Worm (Caenorhabditis elegans) whole organism, early embryonic: ENCODE results near the gene T01D1.3.

Source experiments
- B0310.2 ChIP-seq: sonication (generic microtip); optimal IDR thresholded peaks from 2 replicates; lab custom pipeline; 2016; ENCODE audit warnings: mild to moderate bottlenecking, missing genetic modification characterization, missing compliant biosample characterization
- F13C5.2 ChIP-seq: sonication (generic microtip); optimal IDR thresholded peaks from 2 replicates; lab custom pipeline; 2017; ENCODE audit warnings: mild to moderate bottlenecking, missing genetic modification characterization, inconsistent platforms, missing compliant biosample characterization
- aly-1 ChIP-seq: sonication (generic microtip); optimal IDR thresholded peaks from 2 replicates; lab custom pipeline; 2016; ENCODE audit warnings: missing genetic modification characterization, missing compliant biosample characterization
- ama-1 ChIP-seq: fragments of 150-350 bp; optimal IDR thresholded peaks from 2 replicates; lab custom pipeline; 2014
- ceh-13 ChIP-seq: fragments of 200-800 bp; sonication (Bioruptor generic); optimal IDR thresholded peaks from 2 replicates; lab custom pipeline; 2018; ENCODE audit warnings: mild to moderate bottlenecking, missing genetic modification characterization, missing compliant biosample characterization
- ceh-36 ChIP-seq: sonication (generic microtip); optimal IDR thresholded peaks from 2 replicates; lab custom pipeline; 2016; ENCODE audit warnings: missing genetic modification characterization, inconsistent platforms, missing compliant biosample characterization
- ets-7 ChIP-seq: sonication (generic microtip); optimal IDR thresholded peaks from 2 replicates; lab custom pipeline; 2016; ENCODE audit warnings: missing genotype, missing genetic modification characterization, missing compliant biosample characterization
- flt-1 ChIP-seq: fragments of 200-800 bp; sonication (Bioruptor generic); IDR thresholded peaks from 2 replicates; pipeline ENCODE4 v1.3.6; 2022; ENCODE audit warnings: missing genetic modification characterization, missing compliant biosample characterization
- hmbx-1 ChIP-seq: sonication (generic microtip); optimal IDR thresholded peaks from 2 replicates; lab custom pipeline; 2016; ENCODE audit warnings: mild to moderate bottlenecking, missing genetic modification characterization, missing compliant biosample characterization
- hmg-4 ChIP-seq: fragments of 200-800 bp; sonication (Bioruptor generic); optimal IDR thresholded peaks from 2 replicates; lab custom pipeline; 2018; ENCODE audit warnings: mild to moderate bottlenecking, missing genetic modification characterization, missing compliant biosample characterization
- hnd-1 ChIP-seq: sonication (generic microtip); optimal IDR thresholded peaks from 2 replicates; lab custom pipeline; 2016; ENCODE audit warnings: missing genetic modification characterization, missing compliant biosample characterization
- pes-1 ChIP-seq: fragments of 200-800 bp; sonication (Bioruptor generic); IDR thresholded peaks from 2 replicates; pipeline ENCODE4 v1.3.6; 2022; ENCODE audit warnings: missing genetic modification reagents, missing genetic modification characterization, missing compliant biosample characterization
- scrt-1 ChIP-seq: fragments of 200-800 bp; sonication (Bioruptor generic); IDR thresholded peaks from 2 replicates; pipeline ENCODE4 v1.3.6; 2022; ENCODE audit warnings: missing genetic modification characterization, missing compliant biosample characterization
- sea-1 ChIP-seq: fragments of 200-800 bp; sonication (Bioruptor generic); conservative IDR thresholded peaks from 2 replicates; pipeline ENCODE4 v1.3.6; 2022; ENCODE audit warnings: missing genetic modification characterization, missing compliant biosample characterization
- tbx-11 ChIP-seq: fragments of 200-800 bp; sonication (Bioruptor generic); IDR thresholded peaks from 2 replicates; pipeline ENCODE4 v1.3.6; 2022; ENCODE audit warnings: missing genetic modification characterization, missing compliant biosample characterization
- tbx-37 ChIP-seq: fragments of 200-800 bp; sonication (Bioruptor generic); conservative IDR thresholded peaks from 2 replicates; pipeline ENCODE4 v1.3.6; 2022; ENCODE audit warnings: missing genetic modification reagents, missing genetic modification characterization, missing compliant biosample characterization
- tra-4 ChIP-seq: sonication (generic microtip); optimal IDR thresholded peaks from 2 replicates; lab custom pipeline; 2017; ENCODE audit warnings: missing genetic modification characterization, missing compliant biosample characterization

Gene T01D1.3

ce11 chrII:208097-208496 is 32.3 kb upstream of the T01D1.3 start:
- TF ChIP-seq tra-4 (tag; lab: Kevin White, UChicago) = no peak
- no peak for TF ChIP-seq ceh-13 (GFP tag; lab: Kevin White, UChicago)
- no peak for TF ChIP-seq flt-1 (GFP tag; lab: Robert Waterston, UW)
- no peak for TF ChIP-seq ama-1
- no peak for TF ChIP-seq sea-1 (GFP tag; lab: Robert Waterston, UW)
- no peak for TF ChIP-seq ets-7
- no peak for TF ChIP-seq hmg-4 (GFP tag; lab: Kevin White, UChicago)
- TF ChIP-seq tbx-11 = no peak
- no peak for TF ChIP-seq scrt-1
- TF ChIP-seq ceh-36 (tag; lab: Kevin White, UChicago) = no peak
- TF ChIP-seq tbx-37 (GFP tag; lab: Robert Waterston, UW) = no peak
- TF ChIP-seq hmbx-1 (tag; lab: Kevin White, UChicago) = no peak
- no peak for TF ChIP-seq F13C5.2 (tag; lab: Kevin White, UChicago)
- no peak for TF ChIP-seq B0310.2 (tag; lab: Kevin White, UChicago)
- no peak for TF ChIP-seq pes-1 (GFP tag; lab: Robert Waterston, UW)
- no peak for TF ChIP-seq aly-1 (tag; lab: Kevin White, UChicago)
- TF ChIP-seq hnd-1 = no peak

DNA sequence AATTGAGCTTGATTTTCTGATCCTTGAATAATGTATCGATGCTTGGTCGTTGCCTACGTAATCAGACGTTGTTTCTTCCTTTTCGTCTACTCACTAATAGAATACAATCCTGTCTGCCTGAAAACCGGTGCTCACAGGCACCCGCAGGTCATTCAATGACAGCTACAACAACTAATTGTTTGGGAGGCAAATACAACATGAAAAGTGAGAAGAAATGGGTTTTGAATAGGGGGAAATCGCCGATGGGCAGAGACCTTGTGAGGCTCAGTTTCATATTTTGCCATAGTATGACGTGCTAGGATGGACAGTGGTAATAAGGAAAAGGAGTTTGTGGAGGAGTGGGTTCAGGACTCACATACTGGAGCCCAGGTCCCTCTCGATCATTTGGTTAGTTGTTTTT is 20.9 kb upstream of the T01D1.3 start, which contains the start of gene chs-2:
Gene chs-2, plus strand, starts transcription at position 301 of the 400 bp plus-strand sequence.
- no peak for TF ChIP-seq ceh-36 (tag; lab: Kevin White, UChicago)
- TF ChIP-seq hnd-1 = no peak
- no peak for TF ChIP-seq aly-1 (tag; lab: Kevin White, UChicago)
- TF ChIP-seq ama-1 = no peak
- no peak for TF ChIP-seq sea-1 (GFP tag; lab: Robert Waterston, UW)
- TF ChIP-seq B0310.2 (tag; lab: Kevin White, UChicago) = no peak
- TF ChIP-seq tbx-37 (GFP tag; lab: Robert Waterston, UW) = no peak

DNA sequence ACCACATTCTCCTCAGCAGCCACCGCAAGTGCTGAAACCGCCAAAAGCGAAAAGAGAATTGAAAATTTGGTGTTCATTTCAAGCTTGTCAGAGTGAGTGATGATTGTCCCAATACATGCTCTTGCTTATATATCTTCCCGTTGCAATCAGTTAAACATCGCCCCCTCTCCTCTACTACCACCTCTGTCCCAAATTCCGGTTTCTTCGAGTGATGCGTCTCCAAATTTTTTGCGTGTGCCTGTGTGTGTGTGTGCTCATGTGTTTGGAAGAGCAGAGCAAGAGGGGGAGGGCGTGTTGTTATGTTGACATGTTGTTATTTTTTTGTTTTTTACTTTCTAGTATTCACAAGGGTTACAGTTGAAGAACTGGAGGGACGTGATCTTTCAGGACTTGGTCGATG is 18.7 kb upstream of the T01D1.3 start, which contains the start of gene abu-11:
Gene abu-11, minus strand, starts transcription at position 101 of the 400 bp plus-strand sequence.
- no peak for TF ChIP-seq tbx-37 (GFP tag; lab: Robert Waterston, UW)
- TF ChIP-seq ceh-13 (GFP tag; lab: Kevin White, UChicago) = no peak
- TF ChIP-seq sea-1 (GFP tag; lab: Robert Waterston, UW) = no peak
- TF ChIP-seq pes-1 (GFP tag; lab: Robert Waterston, UW) = no peak
- no peak for TF ChIP-seq ama-1
- no peak for TF ChIP-seq aly-1 (tag; lab: Kevin White, UChicago)
- TF ChIP-seq scrt-1 = no peak
- no peak for TF ChIP-seq hnd-1
- TF ChIP-seq hmg-4 (GFP tag; lab: Kevin White, UChicago) = no peak
- TF ChIP-seq ets-7 = no peak
- TF ChIP-seq hmbx-1 (tag; lab: Kevin White, UChicago) = no peak
- no peak for TF ChIP-seq ceh-36 (tag; lab: Kevin White, UChicago)

DNA sequence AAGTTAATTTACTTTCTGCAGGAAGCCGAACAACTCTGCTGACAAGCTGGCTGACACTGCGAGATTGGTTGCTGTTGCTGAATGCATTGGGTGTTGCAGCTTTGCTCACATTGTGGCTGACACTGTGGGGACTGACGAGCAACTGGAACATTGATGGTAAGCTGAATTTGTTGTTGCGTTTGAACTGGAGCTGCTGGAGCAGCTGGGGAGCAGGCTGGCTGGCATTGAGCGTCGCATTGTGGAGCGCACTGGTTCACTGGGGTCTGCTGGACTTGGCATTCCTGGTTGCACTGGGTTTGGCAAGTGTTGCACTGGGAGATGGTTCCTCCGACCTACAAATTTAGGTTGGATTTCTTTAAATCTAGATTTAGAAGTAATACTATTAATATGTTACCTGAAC is 16.8 kb upstream of the T01D1.3 start:
- no peak for TF ChIP-seq F13C5.2 (tag; lab: Kevin White, UChicago)
- no peak for TF ChIP-seq hmg-4 (GFP tag; lab: Kevin White, UChicago)
- TF ChIP-seq ets-7 = no peak
- no peak for TF ChIP-seq ceh-36 (tag; lab: Kevin White, UChicago)
- TF ChIP-seq ama-1 = no peak
- no peak for TF ChIP-seq scrt-1
- no peak for TF ChIP-seq tra-4 (tag; lab: Kevin White, UChicago)
- TF ChIP-seq hmbx-1 (tag; lab: Kevin White, UChicago) = no peak
- no peak for TF ChIP-seq flt-1 (GFP tag; lab: Robert Waterston, UW)

ce11 chrII:188967-189366 is 13.2 kb upstream of the T01D1.3 start, which contains the start of gene T01D1.5:
Gene T01D1.5, minus strand, starts transcription at chrII:189067.
- TF ChIP-seq sea-1 (GFP tag; lab: Robert Waterston, UW) (no peak), hnd-1 (no peak), ceh-13 (GFP tag; lab: Kevin White, UChicago) (no peak), hmbx-1 (tag; lab: Kevin White, UChicago) (no peak), ama-1 (no peak), scrt-1 (no peak), tbx-11 (no peak), aly-1 (tag; lab: Kevin White, UChicago) (no peak), tbx-37 (GFP tag; lab: Robert Waterston, UW) (no peak), tra-4 (tag; lab: Kevin White, UChicago) (no peak), ceh-36 (tag; lab: Kevin White, UChicago) (no peak), F13C5.2 (tag; lab: Kevin White, UChicago) (no peak), pes-1 (GFP tag; lab: Robert Waterston, UW) (no peak), ets-7 (no peak), flt-1 (GFP tag; lab: Robert Waterston, UW) (no peak)

- no peak for TF ChIP-seq flt-1 (GFP tag; lab: Robert Waterston, UW)
- no peak for TF ChIP-seq ceh-13 (GFP tag; lab: Kevin White, UChicago)
- no peak for TF ChIP-seq tbx-11
- TF ChIP-seq tbx-37 (GFP tag; lab: Robert Waterston, UW) = no peak
- no peak for TF ChIP-seq aly-1 (tag; lab: Kevin White, UChicago)
- TF ChIP-seq sea-1 (GFP tag; lab: Robert Waterston, UW) = no peak
- no peak for TF ChIP-seq scrt-1
- TF ChIP-seq tra-4 (tag; lab: Kevin White, UChicago) = no peak
Measured at ce11 chrII:186504-186903, 10.7 kb upstream of the T01D1.3 start, which contains the start of gene T01D1.8. Gene T01D1.8, plus strand, starts transcription at chrII:186739.

ce11 chrII:178993-179392 is 3.2 kb upstream of the T01D1.3 start, which contains the start of gene T01D1.4:
Gene T01D1.4, minus strand, starts transcription at chrII:179093.
- no peak for TF ChIP-seq F13C5.2 (tag; lab: Kevin White, UChicago)
- TF ChIP-seq tbx-11 = no peak
- no peak for TF ChIP-seq flt-1 (GFP tag; lab: Robert Waterston, UW)
- no peak for TF ChIP-seq tbx-37 (GFP tag; lab: Robert Waterston, UW)
- TF ChIP-seq hnd-1 = no peak
- no peak for TF ChIP-seq ceh-13 (GFP tag; lab: Kevin White, UChicago)
- no peak for TF ChIP-seq tra-4 (tag; lab: Kevin White, UChicago)
- TF ChIP-seq pes-1 (GFP tag; lab: Robert Waterston, UW) = no peak
- TF ChIP-seq ceh-36 (tag; lab: Kevin White, UChicago) = no peak
- TF ChIP-seq aly-1 (tag; lab: Kevin White, UChicago) = no peak
- TF ChIP-seq scrt-1 = no peak
- no peak for TF ChIP-seq B0310.2 (tag; lab: Kevin White, UChicago)
- no peak for TF ChIP-seq ama-1
- TF ChIP-seq ets-7 = no peak
- TF ChIP-seq hmbx-1 (tag; lab: Kevin White, UChicago) = no peak
- TF ChIP-seq sea-1 (GFP tag; lab: Robert Waterston, UW) = no peak
- TF ChIP-seq hmg-4 (GFP tag; lab: Kevin White, UChicago) = no peak
